Worm (Caenorhabditis elegans) whole organism, young adult: ENCODE data around the gene nhr-255.

Source experiments
- B0019.2 ChIP-seq: fragments of 200-800 bp; sonication (Bioruptor generic); conservative IDR thresholded peaks from 2 replicates; pipeline ENCODE4 v1.3.6; 2022; ENCODE audit warnings: missing genetic modification reagents, missing genetic modification characterization, missing compliant biosample characterization
- B0261.1 ChIP-seq: sonication (generic microtip); optimal IDR thresholded peaks from 2 replicates; lab custom pipeline; 2016; ENCODE audit warnings: mild to moderate bottlenecking, missing genetic modification characterization, moderate library complexity, missing compliant biosample characterization
- C17E4.6 ChIP-seq: fragments of 200-800 bp; sonication (Bioruptor generic); IDR thresholded peaks from 2 replicates; pipeline ENCODE4 v1.3.6; 2022; ENCODE audit warnings: missing genetic modification reagents, missing genetic modification characterization, missing compliant biosample characterization
- F22D6.2 ChIP-seq: sonication (generic microtip); optimal IDR thresholded peaks from 2 replicates; lab custom pipeline; 2016; ENCODE audit warnings: mild to moderate bottlenecking, missing genetic modification characterization, missing compliant biosample characterization
- F39B2.1 ChIP-seq: fragments of 200-800 bp; sonication (Bioruptor generic); IDR thresholded peaks from 2 replicates; pipeline ENCODE4 v1.3.6; 2022; ENCODE audit warnings: missing genetic modification reagents, missing genetic modification characterization, missing compliant biosample characterization
- F55B11.4 ChIP-seq: sonication (generic microtip); optimal IDR thresholded peaks from 2 replicates; lab custom pipeline; 2016; ENCODE audit warnings: missing compliant biosample characterization, missing genetic modification characterization, borderline replicate concordance; ENCODE audit not compliant: insufficient read depth
- F57C9.4 ChIP-seq: sonication (generic microtip); optimal IDR thresholded peaks from 2 replicates; lab custom pipeline; 2017; ENCODE audit warnings: mild to moderate bottlenecking, missing genetic modification characterization, missing compliant biosample characterization
- K12H6.12 ChIP-seq: fragments of 200-800 bp; sonication (Bioruptor generic); optimal IDR thresholded peaks from 2 replicates; lab custom pipeline; 2018; ENCODE audit warnings: mild to moderate bottlenecking, missing genetic modification characterization, missing compliant biosample characterization
- Y53F4B.3 ChIP-seq: fragments of 200-800 bp; sonication (Bioruptor generic); IDR thresholded peaks from 2 replicates; pipeline ENCODE4 v1.3.6; 2022; ENCODE audit warnings: missing genetic modification reagents, missing genetic modification characterization, missing compliant biosample characterization
- Y56A3A.18 ChIP-seq: fragments of 200-800 bp; sonication (Bioruptor generic); IDR thresholded peaks from 2 replicates; pipeline ENCODE4 v1.3.6; 2022; ENCODE audit warnings: missing genetic modification reagents, missing genetic modification characterization, missing compliant biosample characterization
- Y79H2A.3 ChIP-seq: fragments of 200-800 bp; sonication (Bioruptor generic); conservative IDR thresholded peaks from 2 replicates; pipeline ENCODE4 v1.3.6; 2022; ENCODE audit warnings: missing genetic modification reagents, missing genetic modification characterization, missing compliant biosample characterization
- ZK185.1 ChIP-seq: sonication (generic microtip); optimal IDR thresholded peaks from 2 replicates; lab custom pipeline; 2016; ENCODE audit warnings: mild to moderate bottlenecking, missing genetic modification characterization, missing compliant biosample characterization; ENCODE audit not compliant: poor library complexity, severe bottlenecking
- aptf-2 ChIP-seq: fragments of 200-800 bp; sonication (Bioruptor generic); conservative IDR thresholded peaks from 2 replicates; pipeline ENCODE4 v1.3.6; 2022; ENCODE audit warnings: missing genetic modification reagents, missing genetic modification characterization, missing compliant biosample characterization
- atf-7 ChIP-seq: sonication (generic microtip); optimal IDR thresholded peaks from 2 replicates; lab custom pipeline; 2017; ENCODE audit warnings: mild to moderate bottlenecking, missing genetic modification characterization, missing compliant biosample characterization
- athp-1 ChIP-seq: sonication (generic microtip); optimal IDR thresholded peaks from 2 replicates; lab custom pipeline; 2017; ENCODE audit warnings: mild to moderate bottlenecking, missing genetic modification characterization, missing compliant biosample characterization
- attf-3 ChIP-seq: fragments of 200-800 bp; sonication (Bioruptor generic); conservative IDR thresholded peaks from 2 replicates; pipeline ENCODE4 v1.3.6; 2022; ENCODE audit warnings: missing genetic modification reagents, missing genetic modification characterization, missing compliant biosample characterization
- attf-6 ChIP-seq: fragments of 200-800 bp; sonication (Bioruptor generic); IDR thresholded peaks from 2 replicates; pipeline ENCODE4 v1.3.6; 2022; ENCODE audit warnings: missing genetic modification reagents, missing genetic modification characterization, missing compliant biosample characterization
- ccch-3 ChIP-seq: fragments of 200-800 bp; sonication (Bioruptor generic); optimal IDR thresholded peaks from 2 replicates; lab custom pipeline; 2018; ENCODE audit warnings: mild to moderate bottlenecking, missing genetic modification characterization, missing compliant biosample characterization
- cebp-1 ChIP-seq, 2 experiments: fragments of 200-800 bp in 1 of 2; sonication (Bioruptor generic) in 1 of 2; sonication (generic microtip) in 1 of 2; IDR thresholded peaks in 1 of 2; optimal IDR thresholded peaks in 1 of 2; 2 replicates each; pipeline versions ENCODE4 v1.3.6 to Lab custom; 2017 to 2022; ENCODE audit warnings: missing compliant biosample characterization in 2 of 2, missing genetic modification characterization in 2 of 2, mild to moderate bottlenecking in 1 of 2, missing genetic modification reagents in 1 of 2, moderate library complexity in 1 of 2
- cebp-2 ChIP-seq: fragments of 200-800 bp; sonication (Bioruptor generic); IDR thresholded peaks from 2 replicates; pipeline ENCODE4 v1.3.6; 2022; ENCODE audit warnings: missing genetic modification characterization, missing compliant biosample characterization
- ceh-40 ChIP-seq: fragments of 200-800 bp; sonication (Bioruptor generic); IDR thresholded peaks from 2 replicates; pipeline ENCODE4 v1.3.6; 2022; ENCODE audit warnings: missing genetic modification characterization, missing compliant biosample characterization
- ceh-58 ChIP-seq: fragments of 200-800 bp; sonication (Bioruptor generic); IDR thresholded peaks from 2 replicates; pipeline ENCODE4 v1.3.6; 2022; ENCODE audit warnings: missing genetic modification characterization, missing compliant biosample characterization
- ceh-91 ChIP-seq: fragments of 200-800 bp; sonication (Bioruptor generic); IDR thresholded peaks from 2 replicates; pipeline ENCODE4 v1.3.6; 2022; ENCODE audit warnings: missing genetic modification reagents, missing genetic modification characterization, missing compliant biosample characterization
- die-1 ChIP-seq: sonication (generic microtip); optimal IDR thresholded peaks from 2 replicates; lab custom pipeline; 2016; ENCODE audit warnings: missing genotype, mild to moderate bottlenecking, missing genetic modification characterization, missing compliant biosample characterization
- dox-1 ChIP-seq: fragments of 200-800 bp; sonication (Bioruptor generic); IDR thresholded peaks from 2 replicates; pipeline ENCODE4 v1.3.6; 2022; ENCODE audit warnings: missing genetic modification reagents, missing genetic modification characterization, missing compliant biosample characterization
- dpff-1 ChIP-seq: sonication (generic microtip); optimal IDR thresholded peaks from 2 replicates; lab custom pipeline; 2017; ENCODE audit warnings: mild to moderate bottlenecking, missing genetic modification characterization, missing compliant biosample characterization
- gei-17 ChIP-seq: fragments of 200-800 bp; sonication (Bioruptor generic); optimal IDR thresholded peaks from 2 replicates; lab custom pipeline; 2018; ENCODE audit warnings: mild to moderate bottlenecking, missing genetic modification characterization, missing compliant biosample characterization
- hlh-26 ChIP-seq: fragments of 200-800 bp; sonication (Bioruptor generic); conservative IDR thresholded peaks from 2 replicates; pipeline ENCODE4 v1.3.6; 2022; ENCODE audit warnings: missing genetic modification reagents, missing genetic modification characterization, missing compliant biosample characterization
- hmg-20 ChIP-seq: fragments of 200-800 bp; sonication (Bioruptor generic); IDR thresholded peaks from 2 replicates; pipeline ENCODE4 v1.3.6; 2022; ENCODE audit warnings: missing genetic modification reagents, missing genetic modification characterization, missing compliant biosample characterization
- hrde-1 ChIP-seq: sonication (generic microtip); optimal IDR thresholded peaks from 2 replicates; lab custom pipeline; 2016; ENCODE audit warnings: missing genetic modification characterization, mild to moderate bottlenecking, missing compliant biosample characterization, moderate library complexity, missing genotype, missing genetic modification reagents, borderline replicate concordance
- hsf-1 ChIP-seq: fragments of 200-800 bp; sonication (Bioruptor generic); IDR thresholded peaks from 2 replicates; pipeline ENCODE4 v1.3.6; 2022; ENCODE audit warnings: missing genetic modification reagents, missing genetic modification characterization, missing compliant biosample characterization
- let-526 ChIP-seq: fragments of 200-800 bp; sonication (Bioruptor generic); IDR thresholded peaks from 2 replicates; pipeline ENCODE4 v1.3.6; 2022; ENCODE audit warnings: missing genetic modification reagents, missing genetic modification characterization, missing compliant biosample characterization
- let-607 ChIP-seq, 2 experiments: fragments of 200-800 bp in 1 of 2; sonication (Bioruptor generic) in 1 of 2; sonication (generic microtip) in 1 of 2; optimal IDR thresholded peaks; 2 replicates each; lab custom pipeline; 2016 to 2018; ENCODE audit warnings: mild to moderate bottlenecking in 2 of 2, missing compliant biosample characterization in 2 of 2, missing genetic modification characterization in 2 of 2, moderate library complexity in 2 of 2, missing genotype in 1 of 2
- mel-28 ChIP-seq: sonication (generic microtip); optimal IDR thresholded peaks from 2 replicates; lab custom pipeline; 2016; ENCODE audit warnings: borderline replicate concordance, mild to moderate bottlenecking, missing genetic modification characterization, missing compliant biosample characterization
- nfya-1 ChIP-seq: sonication (generic microtip); optimal IDR thresholded peaks from 2 replicates; lab custom pipeline; 2017; ENCODE audit warnings: antibody characterized with exemption, missing compliant biosample characterization, missing genetic modification characterization, borderline replicate concordance; ENCODE audit not compliant: insufficient read depth
- pbrm-1 ChIP-seq: fragments of 200-800 bp; sonication (Bioruptor generic); IDR thresholded peaks from 2 replicates; pipeline ENCODE4 v1.3.6; 2022; ENCODE audit warnings: missing genetic modification reagents, missing genetic modification characterization, missing compliant biosample characterization
- rcor-1 ChIP-seq: fragments of 200-800 bp; sonication (Bioruptor generic); IDR thresholded peaks from 2 replicates; pipeline ENCODE4 v1.3.6; 2022; ENCODE audit warnings: missing genetic modification reagents, missing genetic modification characterization, missing compliant biosample characterization
- rpc-1 ChIP-seq, 2 experiments: fragments of 150-350 bp in 1 of 2; sonication (generic microtip) in 1 of 2; optimal IDR thresholded peaks; 2 replicates each; lab custom pipeline; 2014 to 2018; ENCODE audit warnings: missing biosample characterization in 1 of 2, missing genetic modification characterization in 1 of 2, missing genetic modification reagents in 1 of 2, missing genotype in 1 of 2
- snpc-1.1 ChIP-seq: sonication (generic microtip); optimal IDR thresholded peaks from 2 replicates; lab custom pipeline; 2017; ENCODE audit warnings: missing genetic modification characterization, mild to moderate bottlenecking, missing compliant biosample characterization, antibody characterized with exemption, moderate library complexity, missing genotype, missing genetic modification reagents; ENCODE audit not compliant: insufficient read depth
- snpc-3.4 ChIP-seq: sonication (generic microtip); optimal IDR thresholded peaks from 2 replicates; lab custom pipeline; 2017; ENCODE audit warnings: missing genetic modification characterization, mild to moderate bottlenecking, missing compliant biosample characterization, antibody characterized with exemption, moderate library complexity, missing genotype, missing genetic modification reagents
- tbp1 ChIP-seq: fragments of 200-800 bp; sonication (Bioruptor generic); optimal IDR thresholded peaks from 2 replicates; lab custom pipeline; 2018; ENCODE audit warnings: mild to moderate bottlenecking, missing genetic modification characterization, missing compliant biosample characterization
- tlf-1 ChIP-seq: fragments of 200-800 bp; sonication (Bioruptor generic); optimal IDR thresholded peaks from 2 replicates; lab custom pipeline; 2018; ENCODE audit warnings: mild to moderate bottlenecking, missing genetic modification characterization, missing compliant biosample characterization
- unc-62 ChIP-seq: fragments of 150-350 bp; optimal IDR thresholded peaks from 2 replicates; lab custom pipeline; 2014; ENCODE audit warnings: missing biosample characterization, missing genetic modification reagents, missing genetic modification characterization
- xnd-1 ChIP-seq: sonication (generic microtip); optimal IDR thresholded peaks from 2 replicates; lab custom pipeline; 2016; ENCODE audit warnings: missing genotype, missing genetic modification reagents, missing genetic modification characterization, missing compliant biosample characterization
- ztf-22 ChIP-seq: fragments of 200-800 bp; sonication (Bioruptor generic); optimal IDR thresholded peaks from 2 replicates; lab custom pipeline; 2018; ENCODE audit warnings: mild to moderate bottlenecking, missing genetic modification characterization, moderate library complexity, missing compliant biosample characterization
- ztf-28 ChIP-seq: fragments of 200-800 bp; sonication (Bioruptor generic); IDR thresholded peaks from 2 replicates; pipeline ENCODE4 v1.3.6; 2022; ENCODE audit warnings: missing genetic modification reagents, missing genetic modification characterization, missing compliant biosample characterization
- ztf-6 ChIP-seq: fragments of 200-800 bp; sonication (Bioruptor generic); IDR thresholded peaks from 2 replicates; pipeline ENCODE4 v1.3.6; 2022; ENCODE audit warnings: missing genetic modification reagents, missing genetic modification characterization, missing compliant biosample characterization

nhr-255 gene

DNA sequence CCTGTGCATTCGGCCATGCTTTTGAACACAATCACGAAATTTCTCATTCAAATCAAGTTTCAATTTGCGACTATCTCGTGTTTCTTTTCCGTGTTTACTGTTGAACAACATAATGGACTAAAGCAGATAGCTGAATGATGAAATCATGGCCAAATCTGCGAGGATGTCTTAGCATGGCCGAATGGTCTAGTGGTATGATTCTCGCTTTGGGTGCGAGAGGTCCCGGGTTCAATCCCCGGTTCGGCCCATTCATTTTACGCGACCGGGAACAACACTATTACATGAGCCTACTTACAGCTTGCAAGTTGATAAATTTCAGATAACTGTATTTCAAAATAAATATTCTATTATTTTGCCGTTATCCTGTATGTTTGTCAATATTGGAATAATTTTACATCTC, 8.8 kb downstream of the nhr-255 start (continued):
- peak; percentile 44 for TF ChIP-seq die-1
- TF ChIP-seq K12H6.12 (tag; lab: Kevin White, UChicago), result no peak
- no peak for TF ChIP-seq attf-3 (GFP tag; lab: Robert Waterston, UW)
- no peak for TF ChIP-seq unc-62 (GFP tag; lab: Kevin White, UChicago)
- TF ChIP-seq dpff-1 (tag; lab: Kevin White, UChicago), result no peak
- TF ChIP-seq F55B11.4 (tag; lab: Kevin White, UChicago), result no peak
- no peak for TF ChIP-seq F57C9.4
- TF ChIP-seq hmg-20 (GFP tag; lab: Robert Waterston, UW), result no peak
- no peak for TF ChIP-seq ceh-58 (GFP tag; lab: Robert Waterston, UW)
- peak; percentile 8 for TF ChIP-seq snpc-1.1 (tag; lab: Kevin White, UChicago)
- no peak for TF ChIP-seq ceh-91 (GFP tag; lab: Robert Waterston, UW)
- no peak for TF ChIP-seq cebp-2 (GFP tag; lab: Robert Waterston, UW)
- 0 out of 2 replicates have a peak, but pooled peaks have one; percentile 31 for TF ChIP-seq attf-6 (GFP tag; lab: Robert Waterston, UW)
- no peak for TF ChIP-seq ztf-6 (GFP tag; lab: Robert Waterston, UW)
- 0 out of 2 replicates have a peak, but pooled peaks have one; percentile 20 for TF ChIP-seq F39B2.1
- TF ChIP-seq tlf-1, result no peak
- TF ChIP-seq snpc-3.4 (tag; lab: Kevin White, UChicago), result no peak
- TF ChIP-seq aptf-2 (GFP tag; lab: Robert Waterston, UW), result no peak
- TF ChIP-seq hrde-1 (tag; lab: Kevin White, UChicago), result no peak
- TF ChIP-seq ztf-28 (GFP tag; lab: Robert Waterston, UW), result no peak
- TF ChIP-seq B0261.1, result peak; percentile 55
- no peak for TF ChIP-seq gei-17 (GFP tag; lab: Kevin White, UChicago)
- no peak for TF ChIP-seq cebp-1 (GFP tag; IDR thresholded peaks at IDR 0.05; lab: Robert Waterston, UW)
- no peak for TF ChIP-seq cebp-1 (tag; optimal IDR thresholded peaks at IDR 0.05; lab: Kevin White, UChicago)
- TF ChIP-seq Y56A3A.18 (GFP tag; lab: Robert Waterston, UW), result peak; percentile 39; the same call in 1 of the 2 replicates
- no peak for TF ChIP-seq let-607 (tag; optimal IDR thresholded peaks at IDR 0.05; lab: Kevin White, UChicago)
- no peak for TF ChIP-seq ceh-40 (GFP tag; lab: Robert Waterston, UW)
- TF ChIP-seq ztf-22, result no peak
- TF ChIP-seq C17E4.6 (GFP tag; lab: Robert Waterston, UW), result no peak
- no peak for TF ChIP-seq xnd-1 (tag; lab: Kevin White, UChicago)
- peak; percentile 46 for TF ChIP-seq rpc-1 (optimal IDR thresholded peaks at IDR 0.05; lab: Kevin White, UChicago)
- TF ChIP-seq rpc-1 (tag; optimal IDR thresholded peaks at IDR 0.05; lab: Kevin White, UChicago), result peak; percentile 75
- TF ChIP-seq ccch-3 (GFP tag; lab: Kevin White, UChicago), result no peak
- TF ChIP-seq let-526 (GFP tag; lab: Robert Waterston, UW), result no peak
- no peak for TF ChIP-seq athp-1 (tag; lab: Kevin White, UChicago)
- TF ChIP-seq pbrm-1 (GFP tag; lab: Robert Waterston, UW), result peak; percentile 45; the same call in 1 of the 2 replicates
- no peak for TF ChIP-seq nfya-1 (tag; lab: Kevin White, UChicago)
- peak; percentile 59; the same call in 1 of the 2 replicates for TF ChIP-seq dox-1 (GFP tag; lab: Robert Waterston, UW)
- TF ChIP-seq mel-28 (tag; lab: Kevin White, UChicago), result no peak
- no peak for TF ChIP-seq Y53F4B.3 (GFP tag; lab: Robert Waterston, UW)
- TF ChIP-seq ZK185.1 (tag; lab: Kevin White, UChicago), result no peak
- no peak for TF ChIP-seq B0019.2 (GFP tag; lab: Robert Waterston, UW)
- TF ChIP-seq tbp1, result peak; percentile 85
- no peak for TF ChIP-seq hsf-1 (GFP tag; lab: Robert Waterston, UW)
- TF ChIP-seq rcor-1 (GFP tag; lab: Robert Waterston, UW), result no peak
- no peak for TF ChIP-seq hlh-26 (GFP tag; lab: Robert Waterston, UW)
- TF ChIP-seq atf-7 (tag; lab: Kevin White, UChicago), result no peak
- TF ChIP-seq Y79H2A.3 (GFP tag; lab: Robert Waterston, UW), result no peak
- TF ChIP-seq F22D6.2, result no peak
